Fruit fly (Drosophila melanogaster) whole organism, prepupa: Measurements from ENCODE around the gene CG8353.

Experiments used
- CG11294 ChIP-seq: fragments of 200-800 bp; sonication (Bioruptor generic); IDR thresholded peaks from 2 replicates; pipeline ENCODE4 v1.3.6; 2022; ENCODE audit warnings: missing biosample characterization, missing genetic modification characterization
- CG16779 ChIP-seq: fragments of 200-800 bp; sonication (Bioruptor generic); optimal IDR thresholded peaks from 3 replicates; lab custom pipeline; 2017; ENCODE audit warnings: missing biosample characterization, mild to moderate bottlenecking, missing genetic modification characterization
- CG32006 ChIP-seq: fragments of 200-800 bp; sonication (Bioruptor generic); optimal IDR thresholded peaks from 3 replicates; lab custom pipeline; 2017; ENCODE audit warnings: missing biosample characterization, mild to moderate bottlenecking, missing genetic modification characterization
- CG6792 ChIP-seq: fragments of 200-800 bp; sonication (Bioruptor generic); optimal IDR thresholded peaks from 3 replicates; lab custom pipeline; 2016; ENCODE audit warnings: missing biosample characterization, missing genetic modification characterization
- Hr39 ChIP-seq: fragments of 200-800 bp; sonication (Bioruptor generic); optimal IDR thresholded peaks from 2 replicates; lab custom pipeline; 2016; ENCODE audit warnings: missing biosample characterization, missing genetic modification characterization

DNA sequence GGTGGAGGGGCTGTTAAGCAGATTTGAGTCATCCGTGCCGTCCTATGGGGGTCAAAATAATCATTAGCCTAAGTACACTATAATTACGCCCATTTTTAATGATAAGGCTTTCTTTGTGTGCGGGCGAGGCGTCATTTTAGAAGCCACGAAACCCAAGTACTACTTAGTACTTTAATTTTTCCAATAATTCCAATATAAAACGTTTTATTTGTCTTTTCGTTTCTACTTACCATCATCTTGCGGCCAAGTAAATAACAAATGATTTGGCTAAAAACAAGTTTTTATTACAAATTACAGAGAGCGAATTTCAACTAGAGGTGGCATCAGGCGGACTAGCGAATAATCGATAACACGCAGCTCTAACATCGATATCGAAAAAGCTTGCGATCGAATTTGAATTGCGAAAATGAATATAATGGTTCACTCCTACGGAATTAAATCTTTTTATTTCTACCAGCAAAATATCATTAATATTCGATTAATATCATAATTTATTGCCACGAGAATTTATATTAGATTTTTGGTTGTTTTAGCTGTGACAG lies 6.6 kb downstream of the CG8353 start, which contains the start of gene Snx6:
- TF ChIP-seq CG16779, result no peak
- TF ChIP-seq CG32006 (GFP tag; lab: Kevin White, UChicago), result no peak
- no peak for TF ChIP-seq CG6792 (GFP tag; lab: Kevin White, UChicago)
- TF ChIP-seq CG11294 (GFP tag; lab: Robert Waterston, UW), result no peak
- no peak for TF ChIP-seq Hr39 (GFP tag; lab: Kevin White, UChicago)
